Worm (Caenorhabditis elegans): ENCODE data around the gene ubc-23.

- TF ChIP-seq ets-7 (tag; optimal IDR thresholded peaks at IDR 0.05) (no peak), ama-1 (optimal IDR thresholded peaks at IDR 0.05) (no peak)
Observed at ce11 chrX:8891393-8891953, 47.4 kb downstream of the ubc-23 start.
